Fruit fly (Drosophila melanogaster): ENCODE measurements around the gene GstD2.

The GstD2 gene

dm6 chr3R:12369135-12369792 lies 2.5 kb upstream of the GstD2 start, which contains the start of gene GstD1 (continued):
- TF ChIP-seq dmrt99B (tag; optimal IDR thresholded peaks at IDR 0.05) (peak; percentile 55), CG7928 (GFP tag; optimal IDR thresholded peaks at IDR 0.05) (peak; percentile 52), B-H1 (GFP tag; IDR thresholded peaks at IDR 0.05) (no peak), NFAT (GFP tag; IDR thresholded peaks at IDR 0.05) (peak; percentile 79), CG3995 (GFP tag; optimal IDR thresholded peaks at IDR 0.05) (peak; percentile 49), shn (GFP tag; optimal IDR thresholded peaks at IDR 0.05) (peak; percentile 44), CG9797 (GFP tag; optimal IDR thresholded peaks at IDR 0.05) (no peak), fd3F (GFP tag; optimal IDR thresholded peaks at IDR 0.05) (peak; percentile 34), CG8944 (GFP tag; optimal IDR thresholded peaks at IDR 0.05) (peak; percentile 23), cwo (GFP tag; optimal IDR thresholded peaks at IDR 0.05) (peak; percentile 47), gcm2 (GFP tag; optimal IDR thresholded peaks at IDR 0.05) (no peak), sqz (GFP tag; optimal IDR thresholded peaks at IDR 0.05) (peak; percentile 74), Hmr (GFP tag; optimal IDR thresholded peaks at IDR 0.05) (peak; percentile 43), lmd (GFP tag; IDR thresholded peaks at IDR 0.05) (peak; percentile 47), CG7839 (tag; optimal IDR thresholded peaks at IDR 0.05) (peak; percentile 55), fu2 (GFP tag; optimal IDR thresholded peaks at IDR 0.05) (peak; percentile 26), BEAF-32 (GFP tag; optimal IDR thresholded peaks at IDR 0.05) (no peak), CG7556 (GFP tag; optimal IDR thresholded peaks at IDR 0.05) (peak; percentile 53), Hey (tag; optimal IDR thresholded peaks at IDR 0.05) (peak; percentile 18), Bdp1 (GFP tag; optimal IDR thresholded peaks at IDR 0.05) (no peak), so (GFP tag; IDR thresholded peaks at IDR 0.05) (no peak; the same call in 2 of the 3 replicates), CG10654 (GFP tag; optimal IDR thresholded peaks at IDR 0.05) (peak; percentile 19), CG13775 (GFP tag; optimal IDR thresholded peaks at IDR 0.05) (peak; percentile 9), CG10543 (GFP tag; optimal IDR thresholded peaks at IDR 0.05) (peak; percentile 89), H2.0 (GFP tag; IDR thresholded peaks at IDR 0.05) (0 out of 2 replicates have a peak, but pooled peaks have one; percentile 4), CG18764 (GFP tag; optimal IDR thresholded peaks at IDR 0.05) (no peak), CG13424 (tag; optimal IDR thresholded peaks at IDR 0.05) (peak; percentile 25), CG11695 (GFP tag; IDR thresholded peaks at IDR 0.05) (0 out of 3 replicates have a peak, but pooled peaks have one; percentile 10), p53 (GFP tag; optimal IDR thresholded peaks at IDR 0.05) (no peak), Sry-δ (GFP tag; optimal IDR thresholded peaks at IDR 0.05) (no peak), lilli (GFP tag; optimal IDR thresholded peaks at IDR 0.05) (peak; percentile 31), onecut (GFP tag; IDR thresholded peaks at IDR 0.05) (peak; percentile 7; the same call in 1 of the 2 replicates), chinmo (GFP tag; IDR thresholded peaks at IDR 0.05; ENCODE audit: partially characterized antibody) (peak; percentile 90), Ptx1 (GFP tag; IDR thresholded peaks at IDR 0.05) (peak; percentile 51), Dbx (GFP tag; IDR thresholded peaks at IDR 0.05) (peak; percentile 69; the same call in 2 of the 3 replicates), HLH3B (GFP tag; IDR thresholded peaks at IDR 0.05) (no peak), Side (GFP tag; optimal IDR thresholded peaks at IDR 0.05) (peak; percentile 2), CG9437 (GFP tag; optimal IDR thresholded peaks at IDR 0.05) (peak; percentile 35), Dip2 (GFP tag; IDR thresholded peaks at IDR 0.05) (no peak), CG13287 (GFP tag; IDR thresholded peaks at IDR 0.05; ENCODE audit: partially characterized antibody) (peak; percentile 39; the same call in 1 of the 2 replicates), grau (tag; optimal IDR thresholded peaks at IDR 0.05) (peak; percentile 46), pho (GFP tag; optimal IDR thresholded peaks at IDR 0.05) (peak; percentile 19), Oli (tag; optimal IDR thresholded peaks at IDR 0.05) (peak; percentile 41), dysf (GFP tag; IDR thresholded peaks at IDR 0.05) (peak; percentile 59), CG7786 (GFP tag; optimal IDR thresholded peaks at IDR 0.05) (peak; percentile 26), CG18599 (GFP tag; optimal IDR thresholded peaks at IDR 0.05) (peak; percentile 56), CG10147 (GFP tag; optimal IDR thresholded peaks at IDR 0.05) (peak; percentile 76), Myb (GFP tag; optimal IDR thresholded peaks at IDR 0.05) (peak; percentile 4), sima (GFP tag; optimal IDR thresholded peaks at IDR 0.05) (no peak), CG30431 (GFP tag; optimal IDR thresholded peaks at IDR 0.05) (no peak)

All from whole organism, embryonic.